Worm (Caenorhabditis elegans) whole organism, L4/young adult: ENCODE data around the gene vps-32.1.
"Not testable (repeated sequence)": the region's sequence is repeated elsewhere in the genome, so short reads cannot be mapped to it uniquely, and the experiment has no call there.

Experiments
- W03F9.2 ChIP-seq: fragments of 150-350 bp; optimal IDR thresholded peaks from 2 replicates; lab custom pipeline; 2014; ENCODE audit warnings: missing biosample characterization, missing genetic modification characterization
- dao-5 ChIP-seq: sonication (generic microtip); optimal IDR thresholded peaks from 2 replicates; lab custom pipeline; 2016; ENCODE audit warnings: missing genotype, missing genetic modification characterization, moderate library complexity, missing compliant biosample characterization
- him-1 ChIP-seq: sonication (generic microtip); optimal IDR thresholded peaks from 2 replicates; lab custom pipeline; 2016; ENCODE audit warnings: missing genotype, missing genetic modification reagents, missing genetic modification characterization, missing compliant biosample characterization

vps-32.1 gene

DNA sequence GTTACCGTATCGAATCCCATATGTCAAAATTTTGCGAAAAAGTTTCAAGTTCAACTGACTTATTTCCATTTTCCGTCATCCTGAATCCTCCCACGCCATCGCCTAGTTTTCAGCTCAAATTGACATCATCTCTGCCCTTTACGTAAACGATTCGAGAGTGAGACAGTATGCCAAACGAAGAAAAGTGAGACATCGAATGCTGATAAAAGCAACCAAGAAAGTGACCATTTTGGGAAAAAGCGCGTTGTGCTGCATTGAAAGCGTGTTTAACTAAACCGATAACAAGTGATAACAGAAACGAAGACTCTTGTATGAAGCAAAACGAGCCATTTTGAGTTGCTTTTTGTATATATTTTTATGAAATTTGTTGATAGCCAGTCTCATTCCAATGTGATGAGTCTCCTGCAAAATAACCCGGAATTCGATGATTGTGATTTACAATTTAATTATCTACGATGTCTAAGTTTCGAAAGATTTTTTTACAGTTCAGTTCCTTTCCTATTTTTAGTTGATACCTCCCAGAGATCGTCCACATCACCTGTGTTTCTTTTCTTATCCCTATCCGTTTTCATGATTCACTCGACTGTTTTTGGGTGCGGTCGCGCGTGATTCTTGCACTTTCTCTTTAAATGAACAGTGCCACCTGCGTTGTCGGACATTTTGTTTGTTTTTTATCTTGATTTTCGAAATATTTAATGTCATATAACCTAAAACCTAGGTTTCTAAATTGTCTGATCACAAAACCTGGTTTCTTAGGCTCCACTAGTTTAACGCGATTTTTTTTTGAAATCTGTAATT is 25.9 kb downstream of the vps-32.1 start:
- no peak for TF ChIP-seq W03F9.2 (tag; lab: Kevin White, UChicago)
- TF ChIP-seq dao-5 (tag; lab: Kevin White, UChicago): no peak

- TF ChIP-seq him-1 (tag; lab: Kevin White, UChicago) (no peak), dao-5 (tag; lab: Kevin White, UChicago) (no peak), W03F9.2 (tag; lab: Kevin White, UChicago) (no peak)
Observed at ce11 chrII:6616135-6616534, 26.6 kb downstream of the vps-32.1 start.

ce11 chrII:6616770-6617169 is 27.3 kb downstream of the vps-32.1 start, which contains the start of gene klf-3:
Gene klf-3 (plus strand): TSS chrII:6616878.
- TF ChIP-seq dao-5 (tag; lab: Kevin White, UChicago) (no peak), him-1 (tag; lab: Kevin White, UChicago) (no peak), W03F9.2 (tag; lab: Kevin White, UChicago) (no peak)

ce11 chrII:6619007-6619406 is 29.5 kb downstream of the vps-32.1 start:
- TF ChIP-seq him-1 (tag; lab: Kevin White, UChicago): no peak
- TF ChIP-seq dao-5 (tag; lab: Kevin White, UChicago): no peak
- no peak for TF ChIP-seq W03F9.2 (tag; lab: Kevin White, UChicago)

DNA sequence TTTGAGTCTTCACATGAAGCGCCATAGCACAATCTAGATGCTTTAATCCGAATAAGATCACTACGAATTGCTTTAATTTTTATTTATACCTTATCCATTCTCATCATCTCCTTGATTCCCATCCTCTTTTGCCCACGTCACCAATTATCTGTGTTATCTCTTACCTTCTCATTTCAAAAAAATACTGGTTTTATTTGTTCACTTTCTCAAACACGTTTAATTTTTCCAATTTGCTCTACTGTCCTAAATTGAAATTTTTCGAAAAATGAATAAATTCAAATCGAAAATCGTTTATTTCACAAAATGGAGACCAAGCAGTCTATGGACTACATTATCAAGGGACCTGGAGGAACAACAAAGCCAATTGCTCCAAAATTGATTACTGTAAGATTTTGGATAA is 32.4 kb downstream of the vps-32.1 start, which contains the start of gene F54H5.3:
F54H5.3 (plus strand) TSS at position 301 of the 400 bp plus-strand sequence.
- TF ChIP-seq W03F9.2 (tag; lab: Kevin White, UChicago): no peak
- no peak for TF ChIP-seq dao-5 (tag; lab: Kevin White, UChicago)
- TF ChIP-seq him-1 (tag; lab: Kevin White, UChicago): no peak

DNA sequence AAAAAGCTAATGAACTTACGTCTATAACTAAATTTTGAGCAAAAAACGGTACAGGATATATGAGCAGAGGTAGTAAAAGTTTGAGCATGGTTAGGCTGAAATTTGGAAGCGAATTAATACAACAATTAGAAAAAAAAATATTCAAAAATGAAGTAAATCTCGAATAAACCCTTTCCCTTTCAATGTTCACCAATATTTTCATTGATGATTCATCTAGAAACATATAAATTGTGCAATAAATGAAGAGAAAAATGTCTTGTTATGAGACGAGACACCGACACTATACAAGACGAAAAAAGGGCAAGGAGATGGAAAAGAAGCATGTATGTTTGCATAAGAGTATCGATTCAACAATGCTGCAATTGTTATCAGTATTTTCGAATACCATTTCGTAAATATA is 35.8 kb downstream of the vps-32.1 start, which contains the start of gene F54H5.14:
F54H5.14 (minus strand) TSS at position 101 of the 400 bp plus-strand sequence.
- TF ChIP-seq him-1 (tag; lab: Kevin White, UChicago): no peak
- TF ChIP-seq W03F9.2 (tag; lab: Kevin White, UChicago): no peak

ce11 chrII:6627182-6627581 is 37.7 kb downstream of the vps-32.1 start, which contains the start of the genes F54H5.5 and F54H5.2:
Gene F54H5.5 (minus strand): TSS chrII:6627282.
Gene F54H5.2 (plus strand): TSS chrII:6627484.
- not testable (repeated sequence) for TF ChIP-seq him-1, dao-5, W03F9.2 (tag; lab: Kevin White, UChicago)

DNA sequence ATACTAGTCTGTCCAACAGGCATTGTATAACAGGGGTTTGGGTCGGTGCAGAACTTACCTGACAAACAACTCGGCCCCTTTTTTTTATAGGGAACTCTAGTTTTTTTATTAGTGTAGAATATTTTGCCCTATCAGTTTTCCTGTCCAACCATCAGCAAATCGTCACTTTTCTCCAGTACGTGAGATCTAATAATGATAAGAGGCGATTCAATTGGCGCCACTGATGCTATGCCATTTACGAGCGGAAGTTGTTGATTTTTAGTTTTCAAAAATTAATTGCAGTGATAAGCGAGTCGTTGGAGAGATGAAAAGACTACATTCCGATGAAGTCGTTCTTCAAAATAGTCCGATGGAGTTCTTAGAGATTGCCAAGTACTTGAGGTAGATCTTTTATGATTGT is 38.9 kb downstream of the vps-32.1 start:
- TF ChIP-seq him-1 (tag; lab: Kevin White, UChicago): no peak
- TF ChIP-seq dao-5 (tag; lab: Kevin White, UChicago): no peak
- TF ChIP-seq W03F9.2 (tag; lab: Kevin White, UChicago): no peak

DNA sequence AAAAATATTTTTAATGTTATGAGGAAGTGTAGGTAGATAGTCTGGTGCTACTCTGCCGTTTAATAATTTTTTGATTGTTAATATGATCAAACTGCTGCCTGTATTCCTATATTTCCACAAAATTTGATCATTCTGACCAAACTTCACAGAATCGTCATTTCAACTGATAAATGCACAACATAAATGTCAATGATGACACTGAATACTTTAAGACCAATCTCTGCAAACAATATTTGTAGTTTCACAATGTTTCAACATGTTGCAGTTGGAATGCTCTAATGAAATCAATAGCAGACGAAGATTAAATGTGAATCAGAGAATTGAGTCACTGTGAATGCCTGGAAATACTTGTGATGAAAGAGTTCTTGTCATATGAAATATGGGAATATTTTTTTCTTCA is 40.3 kb downstream of the vps-32.1 start:
- TF ChIP-seq W03F9.2 (tag; lab: Kevin White, UChicago) (no peak), dao-5 (tag; lab: Kevin White, UChicago) (no peak), him-1 (tag; lab: Kevin White, UChicago) (no peak)

ce11 chrII:6630811-6631210 is 41.3 kb downstream of the vps-32.1 start, which contains the start of gene T19D12.4:
Gene T19D12.4 (plus strand): TSS chrII:6631105.
- TF ChIP-seq him-1 (tag; lab: Kevin White, UChicago): no peak
- no peak for TF ChIP-seq W03F9.2 (tag; lab: Kevin White, UChicago)
- TF ChIP-seq dao-5 (tag; lab: Kevin White, UChicago): no peak

- TF ChIP-seq W03F9.2 (tag; lab: Kevin White, UChicago) (no peak), him-1 (tag; lab: Kevin White, UChicago) (no peak), dao-5 (tag; lab: Kevin White, UChicago) (no peak)
Observed at ce11 chrII:6631995-6632394, 42.5 kb downstream of the vps-32.1 start.

DNA sequence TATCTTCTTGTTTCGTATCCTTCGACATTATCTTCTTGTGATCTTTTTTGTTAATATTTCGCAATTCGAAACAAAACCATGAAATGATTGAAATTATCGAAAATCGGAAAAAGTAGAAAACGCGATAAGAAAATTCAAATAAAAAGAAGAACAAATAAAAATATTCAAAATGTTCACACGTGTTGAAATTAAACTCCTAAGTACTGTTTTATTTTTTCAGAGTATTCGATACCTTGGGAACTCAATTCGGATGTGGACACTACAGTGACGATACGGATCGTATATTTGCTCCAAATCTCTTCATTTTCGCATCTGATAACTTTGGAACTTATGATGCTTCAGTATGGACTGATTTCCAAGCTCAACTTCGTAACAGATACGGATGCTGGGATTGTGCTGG is 46.6 kb downstream of the vps-32.1 start, which contains the start of gene T19D12.5:
T19D12.5 (minus strand) TSS at position 101 of the 400 bp plus-strand sequence.
- no peak for TF ChIP-seq dao-5 (tag; lab: Kevin White, UChicago)
- no peak for TF ChIP-seq W03F9.2 (tag; lab: Kevin White, UChicago)
- TF ChIP-seq him-1 (tag; lab: Kevin White, UChicago): no peak

ce11 chrII:6637854-6638253 is 48.3 kb downstream of the vps-32.1 start:
- TF ChIP-seq him-1 (tag; lab: Kevin White, UChicago) (no peak), W03F9.2 (tag; lab: Kevin White, UChicago) (no peak), dao-5 (tag; lab: Kevin White, UChicago) (no peak)
